Fruit fly (Drosophila melanogaster) whole organism, wandering third instar larva: ENCODE results near the gene Dtd.

ENCODE experiments used
- Hr78 ChIP-seq: fragments of >200 bp; optimal IDR thresholded peaks from 2 replicates; lab custom pipeline; 2017; ENCODE audit warnings: missing biosample characterization, missing genetic modification characterization
- Hr83 ChIP-seq: fragments of 200-300 bp; sonication (Bioruptor generic); optimal IDR thresholded peaks from 2 replicates; lab custom pipeline; 2016; ENCODE audit warnings: missing biosample characterization, mild to moderate bottlenecking, missing genetic modification characterization, moderate library complexity; ENCODE audit not compliant: poor library complexity, severe bottlenecking
- OdsH ChIP-seq: fragments of 200-800 bp; sonication (Bioruptor generic); optimal IDR thresholded peaks from 2 replicates; lab custom pipeline; 2016; ENCODE audit warnings: missing biosample characterization, mild to moderate bottlenecking, missing genetic modification characterization
- ey ChIP-seq: fragments of 200-800 bp; sonication (Bioruptor generic); optimal IDR thresholded peaks from 2 replicates; lab custom pipeline; 2016; ENCODE audit warnings: missing biosample characterization, missing genetic modification characterization
- foxo ChIP-seq, 2 experiments: fragments of 200-800 bp; sonication (Bioruptor generic); optimal IDR thresholded peaks; 2 replicates in 1 of 2; 3 replicates in 1 of 2; lab custom pipeline; 2016 to 2017; ENCODE audit warnings: missing biosample characterization in 2 of 2, missing genetic modification characterization in 2 of 2
- fru ChIP-seq: fragments of 200-800 bp; sonication (Bioruptor generic); optimal IDR thresholded peaks from 3 replicates; lab custom pipeline; 2016; ENCODE audit warnings: missing biosample characterization, mild to moderate bottlenecking, missing genetic modification characterization
- h ChIP-seq: fragments of 200-800 bp; sonication (Bioruptor generic); optimal IDR thresholded peaks from 3 replicates; lab custom pipeline; 2016; ENCODE audit warnings: missing biosample characterization, mild to moderate bottlenecking, missing genetic modification characterization
- lola ChIP-seq: fragments of >200 bp; optimal IDR thresholded peaks from 2 replicates; lab custom pipeline; 2017; ENCODE audit warnings: missing biosample characterization, missing genetic modification characterization
- pan ChIP-seq: fragments of >200 bp; optimal IDR thresholded peaks from 2 replicates; lab custom pipeline; 2017
- sv ChIP-seq: fragments of 200-800 bp; sonication (Bioruptor generic); optimal IDR thresholded peaks from 3 replicates; lab custom pipeline; 2016; ENCODE audit warnings: missing biosample characterization, missing genetic modification characterization
- usp ChIP-seq: fragments of >200 bp; optimal IDR thresholded peaks from 2 replicates; lab custom pipeline; 2017; ENCODE audit warnings: missing biosample characterization, missing genetic modification characterization

- TF ChIP-seq lola (GFP tag; lab: Kevin White, UChicago), result no peak
- no peak for TF ChIP-seq fru (GFP tag; lab: Kevin White, UChicago)
- TF ChIP-seq usp (GFP tag; lab: Kevin White, UChicago), result no peak
- no peak for TF ChIP-seq ey (GFP tag; lab: Kevin White, UChicago)
- TF ChIP-seq pan (lab: Kevin White, UChicago), result no peak
- TF ChIP-seq sv (GFP tag; lab: Kevin White, UChicago), result no peak
- TF ChIP-seq Hr83 (GFP tag; lab: Kevin White, UChicago), result no peak
- no peak for TF ChIP-seq h
- no peak for TF ChIP-seq foxo (GFP tag; optimal IDR thresholded peaks at IDR 0.05; lab: Kevin White, UChicago)
- no peak for TF ChIP-seq OdsH
- no peak for TF ChIP-seq Hr78 (GFP tag; lab: Kevin White, UChicago)
Measured at dm6 chr3R:11412371-11412770, 17.5 kb upstream of the Dtd start, which contains the start of gene Ipo9.
